Fruit fly (Drosophila melanogaster) whole organism, embryonic: ENCODE measurements around the gene CG14153.

Source experiments
- B-H2 ChIP-seq: fragments of 200-800 bp; sonication (Bioruptor generic); optimal IDR thresholded peaks from 2 replicates; lab custom pipeline; 2018; ENCODE audit warnings: missing biosample characterization, mild to moderate bottlenecking, missing genetic modification characterization
- CG11247 ChIP-seq: fragments of 200-800 bp; sonication (Bioruptor generic); IDR thresholded peaks from 2 replicates; pipeline ENCODE4 v1.3.6; 2022; ENCODE audit warnings: missing biosample characterization, missing genetic modification characterization
- CG11723 ChIP-seq: fragments of 200-800 bp; sonication (Bioruptor generic); optimal IDR thresholded peaks from 2 replicates; lab custom pipeline; 2017; ENCODE audit warnings: missing biosample characterization, mild to moderate bottlenecking, missing genetic modification characterization
- CG14710 ChIP-seq: fragments of 200-800 bp; sonication (Bioruptor generic); optimal IDR thresholded peaks from 3 replicates; lab custom pipeline; 2019; ENCODE audit warnings: missing biosample characterization, mild to moderate bottlenecking, missing genetic modification characterization, moderate library complexity
- CG1647 ChIP-seq: fragments of 200-800 bp; sonication (Bioruptor generic); optimal IDR thresholded peaks from 3 replicates; lab custom pipeline; 2016; ENCODE audit warnings: missing biosample characterization, missing genetic modification characterization
- CG17186 ChIP-seq: fragments of 200-800 bp; sonication (Bioruptor generic); optimal IDR thresholded peaks from 3 replicates; lab custom pipeline; 2017; ENCODE audit warnings: missing biosample characterization, missing genetic modification reagents, missing genetic modification characterization
- CG17385 ChIP-seq: fragments of 200-800 bp; sonication (Bioruptor generic); optimal IDR thresholded peaks from 3 replicates; lab custom pipeline; 2018; ENCODE audit warnings: missing biosample characterization, mild to moderate bottlenecking, missing genetic modification characterization
- CG17829 ChIP-seq: fragments of 200-800 bp; optimal IDR thresholded peaks from 2 replicates; lab custom pipeline; 2019; ENCODE audit warnings: missing biosample characterization, mild to moderate bottlenecking, missing genetic modification characterization, moderate library complexity
- CG18599 ChIP-seq: fragments of 200-800 bp; sonication (Bioruptor generic); optimal IDR thresholded peaks from 3 replicates; lab custom pipeline; 2017; ENCODE audit warnings: missing biosample characterization, missing genetic modification characterization, mild to moderate bottlenecking, moderate library complexity, missing genetic modification reagents
- CG2120 ChIP-seq: fragments of 200-800 bp; sonication (Bioruptor generic); optimal IDR thresholded peaks from 3 replicates; lab custom pipeline; 2016; ENCODE audit warnings: missing biosample characterization, missing genetic modification characterization
- CG31441 ChIP-seq: fragments of 200-800 bp; sonication (Bioruptor generic); IDR thresholded peaks from 2 replicates; pipeline ENCODE4 v1.3.6; 2022; ENCODE audit warnings: missing biosample characterization, missing genetic modification characterization
- CG3281 ChIP-seq: fragments of 200-800 bp; sonication (Bioruptor generic); optimal IDR thresholded peaks from 3 replicates; lab custom pipeline; 2017; ENCODE audit warnings: missing biosample characterization, mild to moderate bottlenecking, missing genetic modification characterization
- CG4854 ChIP-seq: fragments of 200-800 bp; sonication (Bioruptor generic); optimal IDR thresholded peaks from 2 replicates; lab custom pipeline; 2016; ENCODE audit warnings: missing biosample characterization, missing genetic modification characterization, inconsistent platforms
- CG5180 ChIP-seq: fragments of 200-800 bp; sonication (Bioruptor generic); optimal IDR thresholded peaks from 3 replicates; lab custom pipeline; 2017; ENCODE audit warnings: missing biosample characterization, missing genetic modification characterization, mild to moderate bottlenecking, moderate library complexity, missing genetic modification reagents
- CG9609 ChIP-seq: fragments of 200-800 bp; sonication (Bioruptor generic); optimal IDR thresholded peaks from 3 replicates; lab custom pipeline; 2016; ENCODE audit warnings: missing biosample characterization, missing genetic modification characterization
- CG9797 ChIP-seq: fragments of 200-800 bp; sonication (Bioruptor generic); optimal IDR thresholded peaks from 3 replicates; lab custom pipeline; 2018; ENCODE audit warnings: missing biosample characterization, mild to moderate bottlenecking, missing genetic modification characterization
- Dad ChIP-seq: fragments of 200-800 bp; sonication (Bioruptor generic); optimal IDR thresholded peaks from 3 replicates; lab custom pipeline; 2016; ENCODE audit warnings: missing biosample characterization, missing genetic modification characterization
- Dp ChIP-seq: fragments of 200-800 bp; sonication (Bioruptor generic); optimal IDR thresholded peaks from 2 replicates; lab custom pipeline; 2018; ENCODE audit warnings: missing biosample characterization, mild to moderate bottlenecking, missing genetic modification characterization, moderate library complexity
- GATAe ChIP-seq: fragments of 200-800 bp; sonication (Bioruptor generic); conservative IDR thresholded peaks from 2 replicates; pipeline ENCODE4 v1.3.6; 2022; ENCODE audit warnings: missing biosample characterization, missing genetic modification characterization
- Hmr ChIP-seq: fragments of 200-800 bp; sonication (Bioruptor generic); optimal IDR thresholded peaks from 3 replicates; lab custom pipeline; 2017; ENCODE audit warnings: mild to moderate bottlenecking, missing biosample characterization, missing genetic modification reagents, missing genetic modification characterization
- Hr51 ChIP-seq, 2 experiments: fragments of 200-800 bp; sonication (Bioruptor generic); optimal IDR thresholded peaks; 2 replicates in 1 of 2; 3 replicates in 1 of 2; lab custom pipeline; 2016 to 2018; ENCODE audit warnings: missing biosample characterization in 2 of 2, missing genetic modification characterization in 2 of 2, mild to moderate bottlenecking in 1 of 2, moderate library complexity in 1 of 2
- Mad ChIP-seq: fragments of 200-800 bp; sonication (Bioruptor generic); optimal IDR thresholded peaks from 2 replicates; lab custom pipeline; 2016; ENCODE audit warnings: missing biosample characterization, missing genetic modification characterization
- Mrtf ChIP-seq: fragments of 200-800 bp; sonication (Bioruptor generic); IDR thresholded peaks from 3 replicates; pipeline ENCODE4 v1.3.6; 2022; ENCODE audit warnings: missing biosample characterization, missing genetic modification characterization
- Myb ChIP-seq: fragments of 200-800 bp; sonication (Bioruptor generic); optimal IDR thresholded peaks from 2 replicates; lab custom pipeline; 2016; ENCODE audit warnings: missing biosample characterization, missing genetic modification characterization
- NK7.1 ChIP-seq: fragments of 200-800 bp; sonication (Bioruptor generic); optimal IDR thresholded peaks from 3 replicates; lab custom pipeline; 2016; ENCODE audit warnings: missing biosample characterization, missing genetic modification characterization
- Nf-YB ChIP-seq: fragments of 200-800 bp; sonication (Bioruptor generic); optimal IDR thresholded peaks from 3 replicates; lab custom pipeline; 2019; ENCODE audit warnings: missing biosample characterization, mild to moderate bottlenecking, missing genetic modification characterization, moderate library complexity
- PHDP ChIP-seq: fragments of 200-800 bp; sonication (Bioruptor generic); optimal IDR thresholded peaks from 3 replicates; lab custom pipeline; 2018; ENCODE audit warnings: missing biosample characterization, mild to moderate bottlenecking, missing genetic modification characterization, moderate library complexity
- Spps ChIP-seq: fragments of 200-800 bp; sonication (Bioruptor generic); optimal IDR thresholded peaks from 2 replicates; lab custom pipeline; 2018; ENCODE audit warnings: missing biosample characterization, mild to moderate bottlenecking, missing genetic modification characterization
- Ssrp ChIP-seq: fragments of 200-800 bp; sonication (Bioruptor generic); optimal IDR thresholded peaks from 2 replicates; lab custom pipeline; 2018; ENCODE audit warnings: missing biosample characterization, mild to moderate bottlenecking, missing genetic modification characterization, moderate library complexity
- Usf ChIP-seq: fragments of 200-800 bp; sonication (Bioruptor generic); optimal IDR thresholded peaks from 2 replicates; lab custom pipeline; 2017; ENCODE audit warnings: missing genotype, missing biosample characterization, missing genetic modification characterization
- Vsx1 ChIP-seq: fragments of 200-800 bp; sonication (Bioruptor generic); optimal IDR thresholded peaks from 2 replicates; lab custom pipeline; 2017; ENCODE audit warnings: missing biosample characterization, mild to moderate bottlenecking, missing genetic modification characterization, missing genetic modification reagents
- Xrp1 ChIP-seq: fragments of 200-800 bp; sonication (Bioruptor generic); IDR thresholded peaks from 2 replicates; pipeline ENCODE4 v1.3.6; 2022; ENCODE audit warnings: missing biosample characterization, missing genetic modification characterization
- abd-A ChIP-seq: fragments of 200-800 bp; sonication (Bioruptor generic); optimal IDR thresholded peaks from 3 replicates; lab custom pipeline; 2019; ENCODE audit warnings: missing biosample characterization, mild to moderate bottlenecking, missing genetic modification characterization, moderate library complexity
- bab2 ChIP-seq: fragments of 200-800 bp; sonication (Bioruptor generic); optimal IDR thresholded peaks from 2 replicates; lab custom pipeline; 2016; ENCODE audit warnings: missing biosample characterization, missing genetic modification characterization
- chn ChIP-seq: fragments of 200-800 bp; sonication (Bioruptor generic); optimal IDR thresholded peaks from 2 replicates; lab custom pipeline; 2016; ENCODE audit warnings: missing biosample characterization, missing genetic modification characterization
- dpn ChIP-seq, 2 experiments: fragments of 200-800 bp; sonication (Bioruptor generic); optimal IDR thresholded peaks; 3 replicates each; lab custom pipeline; 2016; ENCODE audit warnings: missing biosample characterization in 2 of 2, missing genetic modification characterization in 2 of 2
- gcm ChIP-seq: fragments of 200-800 bp; sonication (Bioruptor generic); optimal IDR thresholded peaks from 2 replicates; lab custom pipeline; 2019; ENCODE audit warnings: missing biosample characterization, mild to moderate bottlenecking, missing genetic modification characterization, moderate library complexity
- grau ChIP-seq: fragments of 200-800 bp; optimal IDR thresholded peaks from 3 replicates; lab custom pipeline; 2019; ENCODE audit warnings: missing biosample characterization, mild to moderate bottlenecking, missing genetic modification characterization, moderate library complexity
- gsb-n ChIP-seq: fragments of 200-800 bp; sonication (Bioruptor generic); optimal IDR thresholded peaks from 3 replicates; lab custom pipeline; 2018; ENCODE audit warnings: missing biosample characterization, mild to moderate bottlenecking, missing genetic modification characterization
- lmd ChIP-seq: fragments of 200-800 bp; sonication (Bioruptor generic); IDR thresholded peaks from 2 replicates; pipeline ENCODE4 v1.3.6; 2022; ENCODE audit warnings: missing biosample characterization, missing genetic modification characterization
- nerfin-1 ChIP-seq: fragments of 200-800 bp; sonication (Bioruptor generic); optimal IDR thresholded peaks from 3 replicates; lab custom pipeline; 2019; ENCODE audit warnings: missing biosample characterization, mild to moderate bottlenecking, missing genetic modification characterization, moderate library complexity
- p53 ChIP-seq: fragments of 200-800 bp; sonication (Bioruptor generic); optimal IDR thresholded peaks from 2 replicates; lab custom pipeline; 2016; ENCODE audit warnings: missing biosample characterization, missing genetic modification characterization
- pnt ChIP-seq: fragments of 200-800 bp; sonication (Bioruptor generic); optimal IDR thresholded peaks from 3 replicates; lab custom pipeline; 2016; ENCODE audit warnings: missing biosample characterization, missing genetic modification characterization
- pzg ChIP-seq: fragments of 200-800 bp; sonication (Bioruptor generic); optimal IDR thresholded peaks from 3 replicates; lab custom pipeline; 2018; ENCODE audit warnings: missing biosample characterization, mild to moderate bottlenecking, missing genetic modification characterization, moderate library complexity
- row ChIP-seq: fragments of 200-800 bp; sonication (Bioruptor generic); IDR thresholded peaks from 3 replicates; pipeline ENCODE4 v1.3.6; 2022; ENCODE audit warnings: missing biosample characterization, missing genetic modification characterization
- sna ChIP-seq: fragments of 200-800 bp; sonication (Bioruptor generic); IDR thresholded peaks from 2 replicates; pipeline ENCODE4 v1.3.6; 2022; ENCODE audit warnings: missing biosample characterization, missing genetic modification characterization; ENCODE audit not compliant: partially characterized antibody
- trem ChIP-seq: fragments of 200-800 bp; optimal IDR thresholded peaks from 3 replicates; lab custom pipeline; 2019; ENCODE audit warnings: missing biosample characterization, mild to moderate bottlenecking, missing genetic modification characterization, moderate library complexity
- tup ChIP-seq: fragments of 200-800 bp; sonication (Bioruptor generic); optimal IDR thresholded peaks from 2 replicates; lab custom pipeline; 2016; ENCODE audit warnings: missing biosample characterization, mild to moderate bottlenecking, missing genetic modification characterization, moderate library complexity
- zen ChIP-seq: fragments of 200-800 bp; sonication (Bioruptor generic); optimal IDR thresholded peaks from 3 replicates; lab custom pipeline; 2018; ENCODE audit warnings: missing biosample characterization, mild to moderate bottlenecking, missing genetic modification characterization, moderate library complexity

The CG14153 gene

dm6 chr3L:10656451-10657198, 13.3 kb downstream of the CG14153 start (continued):
- TF ChIP-seq Usf (GFP tag; lab: Kevin White, UChicago) (no peak), Mad (GFP tag; lab: Kevin White, UChicago) (peak; percentile 32), lmd (no peak), CG17186 (GFP tag; lab: Kevin White, UChicago) (no peak), CG5180 (peak; percentile 58), trem (peak; percentile 0), Myb (GFP tag; lab: Kevin White, UChicago) (peak; percentile 16), sna (GFP tag; lab: Robert Waterston, UW) (no peak), pnt (GFP tag; lab: Kevin White, UChicago) (peak; percentile 41), zen (tag; lab: Kevin White, UChicago) (no peak), Spps (tag; lab: Kevin White, UChicago) (peak; percentile 24), CG2120 (GFP tag; lab: Kevin White, UChicago) (peak; percentile 58), Mrtf (GFP tag; lab: Robert Waterston, UW) (no peak), CG9609 (GFP tag; lab: Kevin White, UChicago) (no peak), CG18599 (GFP tag; lab: Kevin White, UChicago) (peak; percentile 78), Nf-YB (GFP tag; lab: Kevin White, UChicago) (peak; percentile 47), CG17829 (tag; lab: Kevin White, UChicago) (peak; percentile 14), nerfin-1 (tag; lab: Kevin White, UChicago) (peak; percentile 55), CG11247 (no peak), CG11723 (GFP tag; lab: Kevin White, UChicago) (peak; percentile 70), tup (GFP tag; lab: Kevin White, UChicago) (peak; percentile 61), Hmr (GFP tag; lab: Kevin White, UChicago) (peak; percentile 79), CG31441 (GFP tag; lab: Robert Waterston, UW) (no peak; the same call in 1 of the 2 replicates), CG3281 (GFP tag; lab: Kevin White, UChicago) (peak; percentile 69), CG4854 (peak; percentile 64), Vsx1 (peak; percentile 84), chn (peak; percentile 21), Dad (GFP tag; lab: Kevin White, UChicago) (peak; percentile 11), Dp (GFP tag; lab: Kevin White, UChicago) (no peak), row (GFP tag; lab: Robert Waterston, UW) (no peak), CG1647 (GFP tag; lab: Kevin White, UChicago) (peak; percentile 71), Hr51 (GFP tag; optimal IDR thresholded peaks at IDR 0.05; lab: Kevin White, UChicago) (peak; percentile 23 to 47), CG9797 (GFP tag; lab: Kevin White, UChicago) (no peak), CG14710 (peak; percentile 41), gsb-n (tag; lab: Kevin White, UChicago) (peak; percentile 77), Ssrp (no peak), B-H2 (GFP tag; lab: Kevin White, UChicago) (peak; percentile 22), dpn (GFP tag; optimal IDR thresholded peaks at IDR 0.05; lab: Kevin White, UChicago) (peak; percentile 32 to 62), p53 (GFP tag; lab: Kevin White, UChicago) (peak; percentile 50), gcm (peak; percentile 57), pzg (GFP tag; lab: Kevin White, UChicago) (no peak), Xrp1 (peak; percentile 70), bab2 (GFP tag; lab: Kevin White, UChicago) (peak; percentile 81), GATAe (GFP tag; lab: Robert Waterston, UW) (no peak), abd-A (tag; lab: Kevin White, UChicago) (no peak), grau (tag; lab: Kevin White, UChicago) (peak; percentile 43), CG17385 (GFP tag; lab: Kevin White, UChicago) (peak; percentile 44), NK7.1 (GFP tag; lab: Kevin White, UChicago) (peak; percentile 70), PHDP (tag; lab: Kevin White, UChicago) (peak; percentile 75)
